Worm (Caenorhabditis elegans) whole organism, L1 larva: ENCODE measurements around the gene Y62E10A.13.
A peak's percentile ranks its signal among the peaks of the same experiment; 100 is the strongest.

ENCODE experiments used
- C04F5.9 ChIP-seq: sonication (generic microtip); optimal IDR thresholded peaks from 2 replicates; lab custom pipeline; 2016; ENCODE audit warnings: missing genetic modification characterization, missing compliant biosample characterization
- C16A3.4 ChIP-seq: fragments of 150-350 bp; optimal IDR thresholded peaks from 2 replicates; lab custom pipeline; 2014; ENCODE audit warnings: missing biosample characterization, missing genetic modification characterization
- C34B4.2 ChIP-seq: sonication (generic microtip); optimal IDR thresholded peaks from 2 replicates; lab custom pipeline; 2017; ENCODE audit warnings: mild to moderate bottlenecking, missing genetic modification characterization, missing compliant biosample characterization
- Y116A8C.19 ChIP-seq: sonication (generic microtip); optimal IDR thresholded peaks from 2 replicates; lab custom pipeline; 2016; ENCODE audit warnings: missing compliant biosample characterization, missing genetic modification characterization, borderline replicate concordance
- aha-1 ChIP-seq: fragments of 150-350 bp; optimal IDR thresholded peaks from 2 replicates; lab custom pipeline; 2014; ENCODE audit warnings: missing biosample characterization, missing genetic modification characterization
- alr-1 ChIP-seq: fragments of 200-800 bp; sonication (Bioruptor generic); optimal IDR thresholded peaks from 2 replicates; lab custom pipeline; 2018; ENCODE audit warnings: borderline replicate concordance, mild to moderate bottlenecking, missing genetic modification characterization, missing compliant biosample characterization
- aly-2 ChIP-seq: fragments of 150-350 bp; optimal IDR thresholded peaks from 2 replicates; lab custom pipeline; 2014; ENCODE audit warnings: missing biosample characterization, missing genetic modification characterization
- ama-1 ChIP-seq: fragments of 150-350 bp; optimal IDR thresholded peaks from 2 replicates; lab custom pipeline; 2014
- blmp-1 ChIP-seq: fragments of 150-350 bp; optimal IDR thresholded peaks from 2 replicates; lab custom pipeline; 2014; ENCODE audit warnings: missing biosample characterization, missing genetic modification characterization
- ceh-8 ChIP-seq: fragments of 200-800 bp; sonication (Bioruptor generic); optimal IDR thresholded peaks from 2 replicates; lab custom pipeline; 2018; ENCODE audit warnings: mild to moderate bottlenecking, missing genetic modification characterization, moderate library complexity, missing compliant biosample characterization
- ceh-82 ChIP-seq, 3 experiments: fragments of 150-350 bp in 1 of 3; sonication (generic microtip) in 2 of 3; optimal IDR thresholded peaks; 2 replicates each; lab custom pipeline; 2014 to 2017; ENCODE audit warnings: missing biosample characterization in 3 of 3, missing genetic modification characterization in 3 of 3
- ceh-88 ChIP-seq: fragments of 200-800 bp; sonication (Bioruptor generic); IDR thresholded peaks from 2 replicates; pipeline ENCODE4 v1.3.6; 2022; ENCODE audit warnings: missing genetic modification characterization, missing compliant biosample characterization
- ceh-90 ChIP-seq: sonication (generic microtip); optimal IDR thresholded peaks from 2 replicates; lab custom pipeline; 2016; ENCODE audit warnings: missing genetic modification characterization, missing compliant biosample characterization
- efl-3 ChIP-seq: fragments of 200-800 bp; sonication (Bioruptor generic); optimal IDR thresholded peaks from 2 replicates; lab custom pipeline; 2018; ENCODE audit warnings: mild to moderate bottlenecking, missing genetic modification characterization, missing compliant biosample characterization
- egl-13 ChIP-seq: sonication (generic microtip); optimal IDR thresholded peaks from 2 replicates; lab custom pipeline; 2016; ENCODE audit warnings: missing genotype, missing genetic modification reagents, missing genetic modification characterization, missing compliant biosample characterization
- elt-2 ChIP-seq: sonication (generic microtip); optimal IDR thresholded peaks from 2 replicates; lab custom pipeline; 2016; ENCODE audit warnings: missing genetic modification characterization, mild to moderate bottlenecking, inconsistent platforms, missing compliant biosample characterization, missing genetic modification reagents
- elt-3 ChIP-seq, 6 experiments: fragments of 150-350 bp in 1 of 6; sonication (generic microtip); optimal IDR thresholded peaks; 2 replicates each; lab custom pipeline; 2017 to 2018; ENCODE audit warnings: missing biosample characterization in 6 of 6, missing genetic modification characterization in 6 of 6, inconsistent platforms in 1 of 6
- ets-5 ChIP-seq: fragments of 200-800 bp; sonication (Bioruptor generic); IDR thresholded peaks from 2 replicates; pipeline ENCODE4 v1.3.6; 2022; ENCODE audit warnings: missing genetic modification characterization, missing compliant biosample characterization
- fkh-4 ChIP-seq: sonication (generic microtip); optimal IDR thresholded peaks from 2 replicates; lab custom pipeline; 2016; ENCODE audit warnings: missing compliant biosample characterization, missing genetic modification characterization, borderline replicate concordance
- fkh-8 ChIP-seq: sonication (generic microtip); optimal IDR thresholded peaks from 2 replicates; lab custom pipeline; 2016; ENCODE audit warnings: mild to moderate bottlenecking, missing genetic modification characterization, missing compliant biosample characterization
- grh-1 ChIP-seq: fragments of 200-800 bp; sonication (Bioruptor generic); IDR thresholded peaks from 2 replicates; pipeline ENCODE4 v1.3.6; 2022; ENCODE audit warnings: missing genetic modification reagents, missing genetic modification characterization, missing compliant biosample characterization
- hlh-4 ChIP-seq: sonication (generic microtip); optimal IDR thresholded peaks from 2 replicates; lab custom pipeline; 2016; ENCODE audit warnings: mild to moderate bottlenecking, missing genetic modification characterization, missing compliant biosample characterization
- hpl-2 ChIP-seq: fragments of 150-350 bp; optimal IDR thresholded peaks from 2 replicates; lab custom pipeline; 2014; ENCODE audit warnings: missing biosample characterization, missing genetic modification reagents, missing genetic modification characterization
- irx-1 ChIP-seq: sonication (generic microtip); optimal IDR thresholded peaks from 2 replicates; lab custom pipeline; 2016; ENCODE audit warnings: missing genetic modification characterization, missing compliant biosample characterization
- lin-13 ChIP-seq: fragments of 150-350 bp; optimal IDR thresholded peaks from 2 replicates; lab custom pipeline; 2014; ENCODE audit warnings: missing biosample characterization, missing genetic modification reagents, missing genetic modification characterization
- lin-35 ChIP-seq, 2 experiments: fragments of 150-350 bp; optimal IDR thresholded peaks; 2 replicates each; lab custom pipeline; 2014; ENCODE audit warnings: missing biosample characterization in 2 of 2, missing genetic modification characterization in 2 of 2, missing genetic modification reagents in 2 of 2
- lin-39 ChIP-seq: fragments of 150-350 bp; optimal IDR thresholded peaks from 2 replicates; lab custom pipeline; 2014; ENCODE audit warnings: missing biosample characterization, missing genetic modification reagents, missing genetic modification characterization
- lir-3 ChIP-seq: sonication (generic microtip); optimal IDR thresholded peaks from 2 replicates; lab custom pipeline; 2016; ENCODE audit warnings: mild to moderate bottlenecking, missing genetic modification characterization, moderate library complexity, missing compliant biosample characterization; ENCODE audit not compliant: poor library complexity
- lsy-2 ChIP-seq, 2 experiments: fragments of 150-350 bp; optimal IDR thresholded peaks; 2 replicates each; lab custom pipeline; 2014; ENCODE audit warnings: missing biosample characterization in 2 of 2, missing genetic modification characterization in 2 of 2
- mep-1 ChIP-seq: fragments of 150-350 bp; optimal IDR thresholded peaks from 2 replicates; lab custom pipeline; 2014; ENCODE audit warnings: missing biosample characterization, missing genetic modification characterization
- nhr-11 ChIP-seq: fragments of 150-350 bp; optimal IDR thresholded peaks from 2 replicates; lab custom pipeline; 2014; ENCODE audit warnings: missing biosample characterization, missing genetic modification characterization
- nhr-20 ChIP-seq: sonication (generic microtip); optimal IDR thresholded peaks from 2 replicates; lab custom pipeline; 2016; ENCODE audit warnings: mild to moderate bottlenecking, missing genetic modification characterization, missing compliant biosample characterization
- nhr-237 ChIP-seq: fragments of 150-350 bp; optimal IDR thresholded peaks from 2 replicates; lab custom pipeline; 2014; ENCODE audit warnings: missing biosample characterization, missing genetic modification characterization
- nhr-28 ChIP-seq: fragments of 150-350 bp; optimal IDR thresholded peaks from 2 replicates; lab custom pipeline; 2014; ENCODE audit warnings: missing biosample characterization, missing genetic modification characterization
- nhr-71 ChIP-seq: sonication (generic microtip); optimal IDR thresholded peaks from 2 replicates; lab custom pipeline; 2016; ENCODE audit warnings: mild to moderate bottlenecking, missing genetic modification characterization, moderate library complexity, missing compliant biosample characterization
- nhr-76 ChIP-seq: sonication (generic microtip); optimal IDR thresholded peaks from 2 replicates; lab custom pipeline; 2017; ENCODE audit warnings: missing biosample characterization, missing genetic modification characterization
- nhr-77 ChIP-seq: fragments of 150-350 bp; optimal IDR thresholded peaks from 2 replicates; lab custom pipeline; 2014; ENCODE audit warnings: missing biosample characterization, missing genetic modification characterization
- nhr-90 ChIP-seq: sonication (generic microtip); optimal IDR thresholded peaks from 2 replicates; lab custom pipeline; 2016; ENCODE audit warnings: mild to moderate bottlenecking, missing genetic modification characterization, missing compliant biosample characterization; ENCODE audit not compliant: poor library complexity
- pag-3 ChIP-seq: sonication (generic microtip); optimal IDR thresholded peaks from 2 replicates; lab custom pipeline; 2017; ENCODE audit warnings: missing genetic modification characterization, mild to moderate bottlenecking, missing compliant biosample characterization, antibody characterized with exemption, borderline replicate concordance; ENCODE audit not compliant: insufficient read depth
- pax-3 ChIP-seq: fragments of 200-800 bp; sonication (Bioruptor generic); optimal IDR thresholded peaks from 2 replicates; lab custom pipeline; 2018; ENCODE audit warnings: mild to moderate bottlenecking, missing genetic modification characterization, moderate library complexity, missing compliant biosample characterization
- pqm-1 ChIP-seq: sonication (generic microtip); optimal IDR thresholded peaks from 3 replicates; lab custom pipeline; 2017; ENCODE audit warnings: missing biosample characterization, missing genetic modification characterization
- rnt-1 ChIP-seq: sonication (generic microtip); optimal IDR thresholded peaks from 2 replicates; lab custom pipeline; 2016; ENCODE audit warnings: mild to moderate bottlenecking, missing genetic modification characterization, moderate library complexity, missing compliant biosample characterization
- skn-1 ChIP-seq: fragments of 150-350 bp; optimal IDR thresholded peaks from 2 replicates; lab custom pipeline; 2014; ENCODE audit warnings: missing biosample characterization, missing genetic modification characterization
- sox-4 ChIP-seq: sonication (generic microtip); optimal IDR thresholded peaks from 2 replicates; lab custom pipeline; 2016; ENCODE audit warnings: missing genetic modification characterization, missing compliant biosample characterization
- sptf-1 ChIP-seq: fragments of 150-350 bp; optimal IDR thresholded peaks from 2 replicates; lab custom pipeline; 2014; ENCODE audit warnings: missing biosample characterization, missing genetic modification characterization
- swsn-7 ChIP-seq: sonication (generic microtip); optimal IDR thresholded peaks from 2 replicates; lab custom pipeline; 2016; ENCODE audit warnings: missing genetic modification characterization, missing compliant biosample characterization
- tlp-1 ChIP-seq: fragments of 150-350 bp; optimal IDR thresholded peaks from 2 replicates; lab custom pipeline; 2014; ENCODE audit warnings: missing biosample characterization, missing genetic modification characterization
- unc-130 ChIP-seq: fragments of 150-350 bp; optimal IDR thresholded peaks from 2 replicates; lab custom pipeline; 2017; ENCODE audit warnings: missing biosample characterization, missing genetic modification characterization, inconsistent platforms
- unc-30 ChIP-seq: sonication (generic microtip); optimal IDR thresholded peaks from 2 replicates; lab custom pipeline; 2017; ENCODE audit warnings: missing biosample characterization, missing genetic modification characterization
- unc-86 ChIP-seq: sonication (generic microtip); optimal IDR thresholded peaks from 2 replicates; lab custom pipeline; 2016; ENCODE audit warnings: missing genetic modification characterization, missing compliant biosample characterization
- vab-15 ChIP-seq: sonication (generic microtip); optimal IDR thresholded peaks from 2 replicates; lab custom pipeline; 2017; ENCODE audit warnings: missing genotype, mild to moderate bottlenecking, missing genetic modification characterization, missing compliant biosample characterization
- xbp-1 ChIP-seq: sonication (generic microtip); optimal IDR thresholded peaks from 2 replicates; lab custom pipeline; 2016; ENCODE audit warnings: missing genetic modification characterization, missing compliant biosample characterization
- zip-4 ChIP-seq: fragments of 200-800 bp; sonication (Bioruptor generic); optimal IDR thresholded peaks from 2 replicates; lab custom pipeline; 2018; ENCODE audit warnings: mild to moderate bottlenecking, missing genetic modification characterization, moderate library complexity, missing compliant biosample characterization

The Y62E10A.13 gene

ce11 chrIV:13386043-13386442 lies 12.8 kb downstream of the Y62E10A.13 start, which contains the start of the genes Y62E10A.20, Y62E10A.23 and mdt-9:
TSS of gene Y62E10A.20 (minus strand) at chrIV:13386091.
TSS of gene Y62E10A.23 (plus strand) at chrIV:13386324.
TSS of gene mdt-9 (plus strand) at chrIV:13386380.
- TF ChIP-seq nhr-20 (tag; lab: Kevin White, UChicago) (peak; percentile 72), nhr-76 (no peak), Y116A8C.19 (tag; lab: Kevin White, UChicago) (no peak), egl-13 (tag; lab: Kevin White, UChicago) (peak; percentile 31), hpl-2 (GFP tag; lab: Kevin White, UChicago) (peak; percentile 47), unc-130 (tag; lab: Kevin White, UChicago) (peak; percentile 90), C04F5.9 (tag; lab: Kevin White, UChicago) (peak; percentile 24), ceh-88 (GFP tag; lab: Robert Waterston, UW) (no peak), xbp-1 (tag; lab: Kevin White, UChicago) (peak; percentile 75), sox-4 (tag; lab: Kevin White, UChicago) (peak; percentile 18), mep-1 (tag; lab: Kevin White, UChicago) (peak; percentile 67), skn-1 (tag; lab: Kevin White, UChicago) (peak; percentile 90), tlp-1 (tag; lab: Kevin White, UChicago) (no peak), lin-35 (GFP tag; optimal IDR thresholded peaks at IDR 0.05; lab: Kevin White, UChicago) (peak; percentile 78 to 87), vab-15 (tag; lab: Kevin White, UChicago) (peak; percentile 69), swsn-7 (tag; lab: Kevin White, UChicago) (peak; percentile 74), nhr-71 (peak; percentile 84), nhr-11 (tag; lab: Kevin White, UChicago) (no peak), unc-30 (tag; lab: Kevin White, UChicago) (no peak), sptf-1 (no peak), nhr-77 (tag; lab: Kevin White, UChicago) (peak; percentile 41), irx-1 (tag; lab: Kevin White, UChicago) (peak; percentile 54), grh-1 (GFP tag; lab: Robert Waterston, UW) (0 out of 2 replicates have a peak, but pooled peaks have one; percentile 32), nhr-90 (tag; lab: Kevin White, UChicago) (peak; percentile 65), zip-4 (GFP tag; lab: Kevin White, UChicago) (no peak), pag-3 (tag; lab: Kevin White, UChicago) (no peak), rnt-1 (tag; lab: Kevin White, UChicago) (peak; percentile 85), aly-2 (tag; lab: Kevin White, UChicago) (peak; percentile 42), fkh-4 (tag; lab: Kevin White, UChicago) (no peak), pqm-1 (tag; lab: Kevin White, UChicago) (no peak), ceh-90 (tag; lab: Kevin White, UChicago) (no peak), ama-1 (lab: Kevin White, UChicago) (no peak), ceh-8 (no peak), elt-2 (tag; lab: Kevin White, UChicago) (peak; percentile 12), elt-3 (tag; optimal IDR thresholded peaks at IDR 0.05; lab: Kevin White, UChicago) (peak in 2 of 6 experiments; percentile 39 to 61), lin-39 (peak; percentile 58), nhr-237 (tag; lab: Kevin White, UChicago) (no peak), C34B4.2 (tag; lab: Kevin White, UChicago) (no peak), lsy-2 (tag; optimal IDR thresholded peaks at IDR 0.05; lab: Kevin White, UChicago) (peak; percentile 81 to 91), hlh-4 (tag; lab: Kevin White, UChicago) (no peak), pax-3 (tag; lab: Kevin White, UChicago) (peak; percentile 31), nhr-28 (tag; lab: Kevin White, UChicago) (no peak), efl-3 (GFP tag; lab: Kevin White, UChicago) (no peak), unc-86 (tag; lab: Kevin White, UChicago) (peak; percentile 69), fkh-8 (tag; lab: Kevin White, UChicago) (peak; percentile 77), alr-1 (tag; lab: Kevin White, UChicago) (no peak), blmp-1 (tag; lab: Kevin White, UChicago) (peak; percentile 75), ceh-82 (tag; optimal IDR thresholded peaks at IDR 0.05; lab: Kevin White, UChicago) (peak; percentile 69 to 86 (median 80)), lin-13 (peak; percentile 79), aha-1 (tag; lab: Kevin White, UChicago) (no peak), ets-5 (GFP tag; lab: Robert Waterston, UW) (no peak), C16A3.4 (peak; percentile 94), lir-3 (tag; lab: Kevin White, UChicago) (peak; percentile 65)
